Worm (Caenorhabditis elegans) whole organism, L2 larva: ENCODE data around the gene Y51A2D.21.

Experiments
- nhr-77 ChIP-seq: fragments of 150-350 bp; optimal IDR thresholded peaks from 2 replicates; lab custom pipeline; 2014; ENCODE audit warnings: missing biosample characterization, missing genetic modification characterization
- ztf-11 ChIP-seq: sonication (generic microtip); optimal IDR thresholded peaks from 2 replicates; lab custom pipeline; 2017; ENCODE audit warnings: missing biosample characterization, missing genetic modification characterization

DNA sequence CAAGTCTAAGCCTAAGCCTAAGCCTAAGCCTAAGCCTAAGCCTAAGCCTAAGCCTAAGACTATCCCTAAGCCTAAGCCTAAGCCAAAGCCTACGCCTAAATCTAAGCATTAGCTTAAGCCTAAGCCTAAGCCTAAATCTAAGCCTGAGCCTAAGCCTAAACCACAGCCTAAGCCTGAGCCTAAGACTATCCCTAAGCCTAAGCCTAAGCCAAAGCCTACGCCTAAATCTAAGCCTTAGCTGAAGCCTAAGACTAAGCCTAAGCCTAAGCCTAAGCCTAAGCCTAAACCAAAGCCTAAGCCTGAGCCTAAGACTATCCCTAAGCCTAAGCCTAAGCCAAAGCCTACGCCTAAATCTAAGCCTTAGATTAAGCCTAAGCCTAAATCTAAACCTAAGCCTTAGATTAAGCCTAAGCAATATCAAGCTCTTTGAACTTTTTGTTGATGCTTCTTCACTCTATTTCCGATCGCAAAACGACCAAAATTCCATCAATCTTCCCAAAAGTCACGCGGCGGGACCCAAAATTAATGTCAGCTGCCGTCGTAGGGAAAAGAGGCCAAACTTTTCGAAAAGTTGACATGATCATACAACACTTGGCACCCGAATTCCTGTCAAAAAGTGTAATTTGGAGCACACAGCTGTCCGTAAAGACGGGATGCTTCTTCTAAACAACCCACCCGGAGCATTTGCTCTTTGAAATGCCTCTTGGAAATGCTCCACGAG, 9.9 kb downstream of the Y51A2D.21 start:
- TF ChIP-seq nhr-77 (tag; lab: Kevin White, UChicago): no peak
- TF ChIP-seq ztf-11 (tag; lab: Kevin White, UChicago): no peak
